Fruit fly (Drosophila melanogaster): Measurements from ENCODE around the gene CG46304.

CG46304 gene

dm6 chr2L:18924642-18925244, 21.4 kb upstream of the CG46304 start:
- no peak for TF ChIP-seq CG34406 (GFP tag; optimal IDR thresholded peaks at IDR 0.05)
- TF ChIP-seq acj6 (GFP tag; optimal IDR thresholded peaks at IDR 0.05): no peak
- TF ChIP-seq CG32006 (GFP tag; optimal IDR thresholded peaks at IDR 0.05): no peak
- no peak for TF ChIP-seq fkh (GFP tag; optimal IDR thresholded peaks at IDR 0.05)
- no peak for TF ChIP-seq CG7368 (GFP tag; optimal IDR thresholded peaks at IDR 0.05)
- TF ChIP-seq svp (GFP tag): no peak
- TF ChIP-seq salr (GFP tag; optimal IDR thresholded peaks at IDR 0.05): no peak
- TF ChIP-seq topi (GFP tag; optimal IDR thresholded peaks at IDR 0.05): no peak
- TF ChIP-seq dac (GFP tag; optimal IDR thresholded peaks at IDR 0.05): no peak
- no peak for TF ChIP-seq Ets96B (tag; optimal IDR thresholded peaks at IDR 0.05)
- no peak for TF ChIP-seq CG6276 (GFP tag; optimal IDR thresholded peaks at IDR 0.05)
- no peak for TF ChIP-seq fd59A (GFP tag; optimal IDR thresholded peaks at IDR 0.05)
- TF ChIP-seq net (GFP tag; optimal IDR thresholded peaks at IDR 0.05): no peak
- no peak for TF ChIP-seq CG6163 (GFP tag; IDR thresholded peaks at IDR 0.05)

DNA sequence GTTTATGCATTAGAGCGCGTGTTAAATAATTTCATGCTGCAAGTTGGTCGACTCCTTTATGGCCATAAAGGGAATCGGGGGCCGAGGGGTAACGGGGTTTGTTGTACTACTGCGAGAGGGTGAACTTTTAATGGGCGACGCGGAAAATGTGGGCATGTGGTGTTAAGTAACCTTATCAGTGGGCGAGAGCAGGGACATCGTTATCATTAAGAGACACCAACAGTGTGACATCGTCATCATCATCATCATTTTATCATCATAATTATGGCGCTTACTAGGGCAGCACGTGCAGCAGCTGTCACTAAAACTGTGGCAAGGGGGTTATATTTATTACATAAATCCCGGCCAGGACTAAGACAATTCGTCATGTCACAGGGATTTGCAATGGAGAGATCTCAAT, 20.7 kb upstream of the CG46304 start:
- TF ChIP-seq Hr39 (GFP tag; optimal IDR thresholded peaks at IDR 0.05): no peak
- no peak for TF ChIP-seq pdm3 (GFP tag; optimal IDR thresholded peaks at IDR 0.05)
- no peak for TF ChIP-seq CG34406 (GFP tag; optimal IDR thresholded peaks at IDR 0.05)
- TF ChIP-seq CG10631 (GFP tag; optimal IDR thresholded peaks at IDR 0.05): no peak
- no peak for TF ChIP-seq Gug (GFP tag; IDR thresholded peaks at IDR 0.05)
- TF ChIP-seq Sox102F (GFP tag; optimal IDR thresholded peaks at IDR 0.05): no peak

DNA sequence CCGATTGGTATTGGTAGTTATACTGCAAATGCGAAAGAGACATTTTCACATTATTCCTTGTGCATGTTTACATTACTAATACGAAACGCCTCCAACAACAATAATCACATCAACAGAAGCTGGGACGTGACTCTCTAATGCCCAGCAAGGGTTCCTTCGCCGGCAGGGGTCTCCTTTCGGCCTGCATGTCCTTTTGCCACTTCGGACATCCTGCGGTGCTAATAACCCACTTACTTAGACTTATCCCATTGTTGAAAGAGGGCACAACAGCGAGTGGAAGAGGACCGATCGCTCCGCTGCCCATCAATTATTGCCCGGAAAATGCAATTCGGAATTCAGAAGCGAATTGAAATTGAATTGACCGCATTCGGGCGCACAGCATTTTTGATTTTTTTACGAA, 20.1 kb upstream of the CG46304 start:
- TF ChIP-seq fd85E (GFP tag; optimal IDR thresholded peaks at IDR 0.05): no peak
- no peak for TF ChIP-seq topi (GFP tag; optimal IDR thresholded peaks at IDR 0.05)
- TF ChIP-seq Blimp-1 (GFP tag; optimal IDR thresholded peaks at IDR 0.05): no peak
- no peak for TF ChIP-seq achi (GFP tag; optimal IDR thresholded peaks at IDR 0.05)
- TF ChIP-seq Eip75B (GFP tag; optimal IDR thresholded peaks at IDR 0.05): no peak
- TF ChIP-seq pdm3 (GFP tag; optimal IDR thresholded peaks at IDR 0.05): no peak
- TF ChIP-seq CG3919 (GFP tag; optimal IDR thresholded peaks at IDR 0.05): no peak
- no peak for TF ChIP-seq CG15336 (GFP tag; IDR thresholded peaks at IDR 0.05)
- TF ChIP-seq dac (GFP tag; optimal IDR thresholded peaks at IDR 0.05): no peak
- no peak for TF ChIP-seq Eip78C (GFP tag)
- no peak for TF ChIP-seq Hr39 (GFP tag; optimal IDR thresholded peaks at IDR 0.05)
- no peak for TF ChIP-seq lz (GFP tag; optimal IDR thresholded peaks at IDR 0.05)
- TF ChIP-seq CG8632 (GFP tag; optimal IDR thresholded peaks at IDR 0.05): no peak
- no peak for TF ChIP-seq CG8319 (GFP tag; optimal IDR thresholded peaks at IDR 0.05)
- no peak for TF ChIP-seq Eip93F (GFP tag; optimal IDR thresholded peaks at IDR 0.05)
- no peak for TF ChIP-seq Hr4 (GFP tag; optimal IDR thresholded peaks at IDR 0.05)
- no peak for TF ChIP-seq CG10669 (GFP tag; optimal IDR thresholded peaks at IDR 0.05)
- no peak for TF ChIP-seq Ets96B (tag; optimal IDR thresholded peaks at IDR 0.05)

DNA sequence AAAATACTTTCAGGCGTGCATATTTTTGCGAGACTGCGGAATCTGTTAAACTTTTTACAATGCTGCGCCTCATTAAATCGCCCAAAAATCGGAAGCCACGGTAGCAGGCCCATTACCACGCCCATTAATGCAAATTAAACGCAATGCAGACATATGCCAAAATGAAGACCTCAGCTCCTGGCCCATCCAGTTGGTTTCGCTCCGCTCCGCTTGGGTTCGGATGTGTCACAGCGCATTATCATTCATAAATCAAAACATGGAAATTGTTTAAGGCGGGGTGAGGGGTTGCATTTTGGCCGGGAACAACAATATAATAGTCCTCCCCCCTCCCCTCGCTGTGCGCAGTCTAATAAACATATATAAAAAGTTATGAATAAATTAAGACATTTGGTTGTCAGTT, 18.2 kb upstream of the CG46304 start:
- TF ChIP-seq CG9139 (GFP tag; optimal IDR thresholded peaks at IDR 0.05) (no peak), fkh (GFP tag; optimal IDR thresholded peaks at IDR 0.05) (no peak), CG6163 (GFP tag; IDR thresholded peaks at IDR 0.05) (no peak), Eip78C (GFP tag) (no peak), CG16779 (tag; optimal IDR thresholded peaks at IDR 0.05) (no peak), lz (GFP tag; optimal IDR thresholded peaks at IDR 0.05) (no peak), Gug (GFP tag; IDR thresholded peaks at IDR 0.05) (no peak), esn (GFP tag; optimal IDR thresholded peaks at IDR 0.05) (no peak)

dm6 chr2L:18929595-18929994, 16.5 kb upstream of the CG46304 start:
- TF ChIP-seq CG8119 (GFP tag; IDR thresholded peaks at IDR 0.05): peak; percentile 26; the same call in 1 of the 3 replicates
- no peak for TF ChIP-seq lz (GFP tag; optimal IDR thresholded peaks at IDR 0.05)
- TF ChIP-seq Eip78C (GFP tag): peak; percentile 46
